Worm (Caenorhabditis elegans) whole organism, young adult: ENCODE measurements around the gene col-166.

ENCODE experiments used
- C06A6.2 ChIP-seq: fragments of 200-800 bp; sonication (Bioruptor generic); conservative IDR thresholded peaks from 2 replicates; pipeline ENCODE4 v1.3.6; 2022; ENCODE audit warnings: missing genetic modification characterization, missing compliant biosample characterization
- C17E4.6 ChIP-seq: fragments of 200-800 bp; sonication (Bioruptor generic); IDR thresholded peaks from 2 replicates; pipeline ENCODE4 v1.3.6; 2022; ENCODE audit warnings: missing genetic modification reagents, missing genetic modification characterization, missing compliant biosample characterization
- D2030.7 ChIP-seq: fragments of 200-800 bp; sonication (Bioruptor generic); IDR thresholded peaks from 2 replicates; pipeline ENCODE4 v1.3.6; 2022; ENCODE audit warnings: missing genetic modification reagents, missing genetic modification characterization, missing compliant biosample characterization
- F10E7.11 ChIP-seq: sonication (generic microtip); optimal IDR thresholded peaks from 2 replicates; lab custom pipeline; 2017; ENCODE audit warnings: mild to moderate bottlenecking, missing genetic modification characterization, moderate library complexity, missing compliant biosample characterization
- F37B4.10 ChIP-seq: fragments of 200-800 bp; sonication (Bioruptor generic); IDR thresholded peaks from 2 replicates; pipeline ENCODE4 v1.3.6; 2022; ENCODE audit warnings: missing genetic modification characterization, missing compliant biosample characterization
- F49E8.2 ChIP-seq: sonication (generic microtip); optimal IDR thresholded peaks from 3 replicates; lab custom pipeline; 2017; ENCODE audit warnings: missing genetic modification characterization, mild to moderate bottlenecking, missing compliant biosample characterization, antibody characterized with exemption, moderate library complexity; ENCODE audit not compliant: insufficient read depth
- F57C9.4 ChIP-seq: sonication (generic microtip); optimal IDR thresholded peaks from 2 replicates; lab custom pipeline; 2017; ENCODE audit warnings: mild to moderate bottlenecking, missing genetic modification characterization, missing compliant biosample characterization
- K11D2.4 ChIP-seq: fragments of 200-800 bp; sonication (Bioruptor generic); IDR thresholded peaks from 2 replicates; pipeline ENCODE4 v1.3.6; 2022; ENCODE audit warnings: missing genetic modification reagents, missing genetic modification characterization, missing compliant biosample characterization
- aptf-3 ChIP-seq: fragments of 200-800 bp; sonication (Bioruptor generic); IDR thresholded peaks from 2 replicates; pipeline ENCODE4 v1.3.6; 2022; ENCODE audit warnings: missing genetic modification characterization, missing compliant biosample characterization
- athp-1 ChIP-seq: sonication (generic microtip); optimal IDR thresholded peaks from 2 replicates; lab custom pipeline; 2017; ENCODE audit warnings: mild to moderate bottlenecking, missing genetic modification characterization, missing compliant biosample characterization
- attf-5 ChIP-seq: fragments of 200-800 bp; sonication (Bioruptor generic); optimal IDR thresholded peaks from 2 replicates; lab custom pipeline; 2018; ENCODE audit warnings: mild to moderate bottlenecking, missing genetic modification characterization, missing compliant biosample characterization
- bed-2 ChIP-seq: fragments of 200-800 bp; sonication (Bioruptor generic); IDR thresholded peaks from 2 replicates; pipeline ENCODE4 v1.3.6; 2022; ENCODE audit warnings: missing genetic modification reagents, missing genetic modification characterization, missing compliant biosample characterization
- cebp-1 ChIP-seq, 2 experiments: fragments of 200-800 bp in 1 of 2; sonication (Bioruptor generic) in 1 of 2; sonication (generic microtip) in 1 of 2; IDR thresholded peaks in 1 of 2; optimal IDR thresholded peaks in 1 of 2; 2 replicates each; pipeline versions ENCODE4 v1.3.6 to Lab custom; 2017 to 2022; ENCODE audit warnings: missing compliant biosample characterization in 2 of 2, missing genetic modification characterization in 2 of 2, mild to moderate bottlenecking in 1 of 2, missing genetic modification reagents in 1 of 2, moderate library complexity in 1 of 2
- ceh-100 ChIP-seq: fragments of 200-800 bp; sonication (Bioruptor generic); IDR thresholded peaks from 2 replicates; pipeline ENCODE4 v1.3.6; 2022; ENCODE audit warnings: missing genetic modification reagents, missing genetic modification characterization, missing compliant biosample characterization
- ceh-40 ChIP-seq: fragments of 200-800 bp; sonication (Bioruptor generic); IDR thresholded peaks from 2 replicates; pipeline ENCODE4 v1.3.6; 2022; ENCODE audit warnings: missing genetic modification characterization, missing compliant biosample characterization
- ceh-58 ChIP-seq: fragments of 200-800 bp; sonication (Bioruptor generic); IDR thresholded peaks from 2 replicates; pipeline ENCODE4 v1.3.6; 2022; ENCODE audit warnings: missing genetic modification characterization, missing compliant biosample characterization
- die-1 ChIP-seq: sonication (generic microtip); optimal IDR thresholded peaks from 2 replicates; lab custom pipeline; 2016; ENCODE audit warnings: missing genotype, mild to moderate bottlenecking, missing genetic modification characterization, missing compliant biosample characterization
- egl-44 ChIP-seq: fragments of 200-800 bp; sonication (Bioruptor generic); IDR thresholded peaks from 2 replicates; pipeline ENCODE4 v1.3.6; 2022; ENCODE audit warnings: missing genetic modification reagents, missing genetic modification characterization, missing compliant biosample characterization
- egrh-3 ChIP-seq: fragments of 200-800 bp; sonication (Bioruptor generic); IDR thresholded peaks from 2 replicates; pipeline ENCODE4 v1.3.6; 2022; ENCODE audit warnings: missing genetic modification reagents, missing genetic modification characterization, missing compliant biosample characterization
- ekl-4 ChIP-seq: fragments of 200-800 bp; sonication (Bioruptor generic); IDR thresholded peaks from 2 replicates; pipeline ENCODE4 v1.3.6; 2022; ENCODE audit warnings: missing genetic modification reagents, missing genetic modification characterization, missing compliant biosample characterization
- hlh-26 ChIP-seq: fragments of 200-800 bp; sonication (Bioruptor generic); conservative IDR thresholded peaks from 2 replicates; pipeline ENCODE4 v1.3.6; 2022; ENCODE audit warnings: missing genetic modification reagents, missing genetic modification characterization, missing compliant biosample characterization
- lag-1 ChIP-seq: fragments of 200-800 bp; sonication (Bioruptor generic); IDR thresholded peaks from 2 replicates; pipeline ENCODE4 v1.3.6; 2022; ENCODE audit warnings: missing genetic modification reagents, missing genetic modification characterization, missing compliant biosample characterization
- lin-26 ChIP-seq: fragments of 200-800 bp; sonication (Bioruptor generic); IDR thresholded peaks from 2 replicates; pipeline ENCODE4 v1.3.6; 2022; ENCODE audit warnings: missing genetic modification reagents, missing genetic modification characterization, missing compliant biosample characterization
- madf-3 ChIP-seq: fragments of 200-800 bp; sonication (Bioruptor generic); IDR thresholded peaks from 2 replicates; pipeline ENCODE4 v1.3.6; 2022; ENCODE audit warnings: missing genetic modification reagents, missing genetic modification characterization, missing compliant biosample characterization
- madf-6 ChIP-seq: fragments of 200-800 bp; sonication (Bioruptor generic); IDR thresholded peaks from 2 replicates; pipeline ENCODE4 v1.3.6; 2022; ENCODE audit warnings: missing genetic modification reagents, missing genetic modification characterization, missing compliant biosample characterization
- nfya-1 ChIP-seq: sonication (generic microtip); optimal IDR thresholded peaks from 2 replicates; lab custom pipeline; 2017; ENCODE audit warnings: antibody characterized with exemption, missing compliant biosample characterization, missing genetic modification characterization, borderline replicate concordance; ENCODE audit not compliant: insufficient read depth
- nfya-2 ChIP-seq: fragments of 200-800 bp; sonication (Bioruptor generic); IDR thresholded peaks from 2 replicates; pipeline ENCODE4 v1.3.6; 2022; ENCODE audit warnings: missing genetic modification reagents, missing genetic modification characterization, missing compliant biosample characterization
- nfyb-1 ChIP-seq: fragments of 200-800 bp; sonication (Bioruptor generic); IDR thresholded peaks from 2 replicates; pipeline ENCODE4 v1.3.6; 2022; ENCODE audit warnings: missing genetic modification reagents, missing genetic modification characterization, missing compliant biosample characterization
- nhr-179 ChIP-seq: sonication (generic microtip); optimal IDR thresholded peaks from 2 replicates; lab custom pipeline; 2016; ENCODE audit warnings: mild to moderate bottlenecking, missing genetic modification characterization, missing compliant biosample characterization
- nhr-27 ChIP-seq: fragments of 200-800 bp; sonication (Bioruptor generic); optimal IDR thresholded peaks from 2 replicates; lab custom pipeline; 2018; ENCODE audit warnings: mild to moderate bottlenecking, missing genetic modification characterization, moderate library complexity, missing compliant biosample characterization
- rpc-1 ChIP-seq, 2 experiments: fragments of 150-350 bp in 1 of 2; sonication (generic microtip) in 1 of 2; optimal IDR thresholded peaks; 2 replicates each; lab custom pipeline; 2014 to 2018; ENCODE audit warnings: missing biosample characterization in 1 of 2, missing genetic modification characterization in 1 of 2, missing genetic modification reagents in 1 of 2, missing genotype in 1 of 2
- somi-1 ChIP-seq: fragments of 200-800 bp; sonication (Bioruptor generic); optimal IDR thresholded peaks from 2 replicates; lab custom pipeline; 2018; ENCODE audit warnings: mild to moderate bottlenecking, missing genetic modification characterization, missing compliant biosample characterization
- tlf-1 ChIP-seq: fragments of 200-800 bp; sonication (Bioruptor generic); optimal IDR thresholded peaks from 2 replicates; lab custom pipeline; 2018; ENCODE audit warnings: mild to moderate bottlenecking, missing genetic modification characterization, missing compliant biosample characterization
- ztf-18 ChIP-seq: sonication (generic microtip); optimal IDR thresholded peaks from 2 replicates; lab custom pipeline; 2016; ENCODE audit warnings: missing genotype, mild to moderate bottlenecking, missing genetic modification characterization, missing compliant biosample characterization
- ztf-22 ChIP-seq: fragments of 200-800 bp; sonication (Bioruptor generic); optimal IDR thresholded peaks from 2 replicates; lab custom pipeline; 2018; ENCODE audit warnings: mild to moderate bottlenecking, missing genetic modification characterization, moderate library complexity, missing compliant biosample characterization

Gene col-166

ce11 chrX:6296402-6296844 is 16.6 kb downstream of the col-166 start (continued):
- TF ChIP-seq D2030.7 (GFP tag; lab: Robert Waterston, UW): 0 out of 2 replicates have a peak, but pooled peaks have one; percentile 34
- TF ChIP-seq F37B4.10: peak; percentile 97
- TF ChIP-seq lin-26: peak; percentile 91
- peak; percentile 89 for TF ChIP-seq athp-1
- TF ChIP-seq attf-5: peak; percentile 73
- no peak for TF ChIP-seq aptf-3 (GFP tag; lab: Robert Waterston, UW)
- peak; percentile 99 for TF ChIP-seq K11D2.4 (GFP tag; lab: Robert Waterston, UW)
- TF ChIP-seq tlf-1 (GFP tag; lab: Kevin White, UChicago): peak; percentile 99
- peak; percentile 30 for TF ChIP-seq F49E8.2 (tag; lab: Kevin White, UChicago)

DNA sequence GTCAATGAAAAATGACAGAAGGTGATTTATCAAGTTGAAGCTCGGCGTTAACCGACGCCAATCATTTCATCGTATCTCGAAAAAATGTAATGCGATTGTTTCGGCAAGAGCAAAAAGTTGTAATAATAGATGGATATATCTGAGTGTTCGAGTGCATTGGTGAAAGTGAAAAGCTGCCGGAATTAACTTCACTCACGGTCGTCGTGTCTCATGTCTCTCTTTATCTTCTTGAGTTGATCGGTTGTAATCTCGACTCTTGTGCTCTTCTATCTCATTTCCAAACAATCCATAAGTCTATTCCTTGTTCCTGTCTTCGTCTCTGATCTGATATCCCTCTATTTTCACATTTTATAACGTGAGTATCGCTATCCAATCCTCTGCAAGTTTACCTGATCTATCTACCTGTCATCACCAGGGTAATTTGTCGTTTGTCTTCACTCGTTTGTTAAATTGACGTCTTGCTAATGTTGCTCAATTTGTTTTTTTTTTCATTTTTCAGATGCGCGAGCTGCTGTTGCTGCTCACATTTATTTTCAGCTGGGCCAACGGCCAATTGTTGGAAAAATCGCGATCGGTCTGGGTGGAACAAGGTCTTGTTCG is 19.9 kb downstream of the col-166 start, which contains the start of gene cest-16:
TSS of gene cest-16 (plus strand) at position 302 of the 600 bp plus-strand sequence.
- TF ChIP-seq die-1 (tag; lab: Kevin White, UChicago) (no peak), ztf-22 (no peak), F49E8.2 (tag; lab: Kevin White, UChicago) (no peak), ceh-40 (no peak), nhr-179 (tag; lab: Kevin White, UChicago) (no peak), madf-6 (GFP tag; lab: Robert Waterston, UW) (no peak), F57C9.4 (no peak), madf-3 (no peak), ztf-18 (tag; lab: Kevin White, UChicago) (no peak), egrh-3 (no peak), bed-2 (GFP tag; lab: Robert Waterston, UW) (no peak), cebp-1 (GFP tag; IDR thresholded peaks at IDR 0.05; lab: Robert Waterston, UW) (no peak), cebp-1 (tag; optimal IDR thresholded peaks at IDR 0.05; lab: Kevin White, UChicago) (no peak), somi-1 (GFP tag; lab: Kevin White, UChicago) (no peak), athp-1 (no peak), F10E7.11 (tag; lab: Kevin White, UChicago) (no peak), nfya-1 (no peak), ekl-4 (GFP tag; lab: Robert Waterston, UW) (no peak), lag-1 (GFP tag; lab: Robert Waterston, UW) (no peak), nfyb-1 (GFP tag; lab: Robert Waterston, UW) (no peak)
- TF ChIP-seq, all 124 proteins: peak for 0

DNA sequence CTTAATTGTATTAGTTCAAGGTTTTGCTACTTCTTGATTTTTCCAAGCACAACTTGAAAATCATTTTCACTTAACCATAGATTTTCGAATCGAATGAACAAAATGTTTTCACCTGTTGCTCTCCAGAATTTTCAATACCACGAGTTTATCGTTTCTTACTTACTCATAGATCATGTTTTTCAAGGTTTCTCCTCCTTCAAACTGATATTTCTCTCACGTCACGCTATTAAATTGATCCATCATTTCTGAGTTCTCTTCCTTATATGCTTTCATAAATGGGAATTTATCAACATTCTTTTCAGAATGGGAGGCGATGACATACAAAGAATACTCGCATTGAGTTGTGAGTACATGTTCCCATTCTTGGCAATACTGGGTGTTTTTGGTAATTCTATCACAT is 31.6 kb downstream of the col-166 start, which contains the start of gene npr-38:
TSS of gene npr-38 (plus strand) at position 301 of the 400 bp plus-strand sequence.
- TF ChIP-seq nhr-27: no peak
- TF ChIP-seq nfya-1: no peak
- no peak for TF ChIP-seq egl-44
- TF ChIP-seq nfya-2: no peak
- no peak for TF ChIP-seq C17E4.6
- no peak for TF ChIP-seq ceh-100
- no peak for TF ChIP-seq hlh-26
- no peak for TF ChIP-seq ceh-58 (GFP tag; lab: Robert Waterston, UW)
- no peak for TF ChIP-seq nfyb-1 (GFP tag; lab: Robert Waterston, UW)
- no peak for TF ChIP-seq rpc-1 (optimal IDR thresholded peaks at IDR 0.05; lab: Kevin White, UChicago)
- TF ChIP-seq rpc-1 (tag; optimal IDR thresholded peaks at IDR 0.05; lab: Kevin White, UChicago): no peak
- TF ChIP-seq C06A6.2 (GFP tag; lab: Robert Waterston, UW): no peak
